Worm (Caenorhabditis elegans): ENCODE data around the gene srz-10.
"Not testable (repeated sequence)": the region's sequence is repeated elsewhere in the genome, so short reads cannot be mapped to it uniquely, and the experiment has no call there.

The srz-10 gene

DNA sequence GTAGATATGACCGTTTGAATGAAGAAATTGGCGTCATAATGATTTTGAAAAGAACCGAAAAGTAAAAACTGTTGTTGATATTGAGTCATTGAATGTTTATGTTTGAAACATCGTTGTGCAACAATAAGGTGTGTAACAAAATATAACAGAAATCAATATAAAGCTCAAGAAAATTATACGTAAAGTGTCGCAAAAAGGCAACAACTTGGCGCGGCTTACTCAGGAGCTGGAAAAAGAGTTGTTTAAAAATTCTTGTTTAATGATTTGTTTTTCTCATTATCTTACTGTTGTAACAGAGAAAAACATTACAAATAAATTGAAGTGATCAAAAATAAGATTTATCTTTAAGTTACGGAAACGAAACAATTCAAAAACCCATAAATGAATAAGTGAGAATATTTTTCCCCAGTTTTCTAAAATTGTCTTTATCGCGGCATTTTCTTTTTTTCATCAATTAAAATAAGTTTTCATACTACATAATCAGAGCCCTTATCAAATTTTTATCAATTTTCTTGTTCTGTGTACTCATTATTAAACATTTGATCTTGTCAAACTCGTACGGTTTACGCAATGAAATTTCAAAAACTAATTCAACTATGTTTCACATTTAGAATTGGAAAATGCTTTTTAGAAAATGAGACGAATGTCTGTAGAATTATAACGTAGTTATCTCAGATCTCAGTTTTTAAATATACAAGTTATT is 19.0 kb upstream of the srz-10 start, which contains the start of gene ZK1037.6:
TSS of gene ZK1037.6 (minus strand) at position 51 of the 703 bp plus-strand sequence.
- TF ChIP-seq ama-1 (optimal IDR thresholded peaks at IDR 0.05) (no peak), ama-1 (GFP tag; optimal IDR thresholded peaks at IDR 0.05) (no peak), lsl-1 (GFP tag; optimal IDR thresholded peaks at IDR 0.05) (no peak), K12H6.12 (tag; optimal IDR thresholded peaks at IDR 0.05) (no peak), lin-40 (tag; optimal IDR thresholded peaks at IDR 0.05) (no peak), rcor-1 (GFP tag; IDR thresholded peaks at IDR 0.05) (no peak), nhr-90 (tag; optimal IDR thresholded peaks at IDR 0.05) (no peak), gei-17 (GFP tag; optimal IDR thresholded peaks at IDR 0.05) (no peak), F10E7.11 (tag; optimal IDR thresholded peaks at IDR 0.05) (no peak), nfya-2 (GFP tag; IDR thresholded peaks at IDR 0.05) (no peak), ztf-28 (GFP tag; IDR thresholded peaks at IDR 0.05) (no peak), hmg-20 (GFP tag; IDR thresholded peaks at IDR 0.05) (no peak), sea-2 (GFP tag; IDR thresholded peaks at IDR 0.05) (no peak), Y67H2A.10 (GFP tag; conservative IDR thresholded peaks at IDR 0.05) (no peak), pha-4 (tag; optimal IDR thresholded peaks at IDR 0.05) (no peak), ztf-3 (GFP tag; optimal IDR thresholded peaks at IDR 0.05) (no peak)

DNA sequence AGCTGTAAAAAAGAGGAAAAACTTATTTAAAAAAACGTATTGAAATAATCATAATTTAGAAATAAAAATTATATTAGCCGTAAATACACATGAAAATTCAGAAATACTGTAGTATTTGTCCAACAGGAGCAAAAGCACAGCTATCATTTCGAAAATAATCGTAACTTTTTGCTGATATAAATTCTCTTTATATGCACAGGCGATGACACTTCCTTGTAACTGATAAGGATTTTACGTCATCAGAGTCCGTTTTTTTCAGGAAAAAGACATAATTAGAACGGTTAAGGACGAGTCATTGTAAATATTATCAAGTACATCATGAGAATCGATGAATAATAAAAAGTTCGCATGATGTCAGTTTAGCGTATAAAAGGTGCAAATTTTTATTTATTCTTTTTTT is 14.5 kb upstream of the srz-10 start:
- TF ChIP-seq nhr-80 (tag; optimal IDR thresholded peaks at IDR 0.05) (peak; percentile 23), Y53G8AR.9 (GFP tag; conservative IDR thresholded peaks at IDR 0.05) (no peak)

DNA sequence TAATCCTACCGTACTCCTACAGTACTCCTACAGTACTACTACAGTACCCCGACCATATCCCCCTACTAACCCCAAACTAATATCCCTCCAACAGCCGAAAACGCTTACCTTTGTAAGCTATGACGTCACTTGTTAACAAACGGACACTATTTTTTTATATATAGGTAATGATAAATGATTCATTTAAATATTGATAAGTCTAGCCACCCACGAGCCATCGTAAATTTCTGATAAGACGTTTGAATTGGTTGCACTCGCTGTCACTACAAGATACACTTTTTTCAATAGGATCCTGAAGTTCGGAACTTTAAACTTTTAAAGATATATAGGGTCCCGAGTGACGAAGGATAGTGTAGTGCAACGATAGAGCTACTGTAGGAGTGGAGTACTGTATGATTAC is 13.8 kb upstream of the srz-10 start, which contains the start of gene nhr-247:
TSS of gene nhr-247 (plus strand) at position 330 of the 400 bp plus-strand sequence.
- not testable (repeated sequence) for TF ChIP-seq hlh-26 (GFP tag; conservative IDR thresholded peaks at IDR 0.05); nfyb-1 (GFP tag; IDR thresholded peaks at IDR 0.05); T26A5.8 (tag; optimal IDR thresholded peaks at IDR 0.05)

DNA sequence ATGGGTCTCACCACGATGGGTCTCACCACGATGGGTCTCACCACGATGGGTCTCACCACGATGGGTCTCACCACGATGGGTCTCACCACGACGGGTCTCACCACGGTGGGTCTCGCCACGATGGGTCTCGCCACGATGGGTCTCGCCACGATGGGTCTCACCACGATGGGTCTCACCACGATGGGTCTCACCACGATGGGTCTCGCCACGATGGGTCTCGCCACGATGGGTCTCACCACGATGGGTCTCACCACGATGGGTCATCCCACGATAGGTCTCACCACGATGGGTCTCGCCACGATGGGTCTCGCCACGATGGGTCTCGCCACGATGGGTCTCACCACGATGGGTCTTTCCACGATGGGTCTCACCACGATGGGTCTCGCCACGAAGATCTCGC is 13.0 kb upstream of the srz-10 start:
- TF ChIP-seq egrh-3 (GFP tag; IDR thresholded peaks at IDR 0.05), result peak; percentile 80
- peak; percentile 68 for TF ChIP-seq F33H1.4 (GFP tag; IDR thresholded peaks at IDR 0.05)
- TF ChIP-seq ztf-28 (GFP tag; IDR thresholded peaks at IDR 0.05), result 0 out of 2 replicates have a peak, but pooled peaks have one; percentile 7

DNA sequence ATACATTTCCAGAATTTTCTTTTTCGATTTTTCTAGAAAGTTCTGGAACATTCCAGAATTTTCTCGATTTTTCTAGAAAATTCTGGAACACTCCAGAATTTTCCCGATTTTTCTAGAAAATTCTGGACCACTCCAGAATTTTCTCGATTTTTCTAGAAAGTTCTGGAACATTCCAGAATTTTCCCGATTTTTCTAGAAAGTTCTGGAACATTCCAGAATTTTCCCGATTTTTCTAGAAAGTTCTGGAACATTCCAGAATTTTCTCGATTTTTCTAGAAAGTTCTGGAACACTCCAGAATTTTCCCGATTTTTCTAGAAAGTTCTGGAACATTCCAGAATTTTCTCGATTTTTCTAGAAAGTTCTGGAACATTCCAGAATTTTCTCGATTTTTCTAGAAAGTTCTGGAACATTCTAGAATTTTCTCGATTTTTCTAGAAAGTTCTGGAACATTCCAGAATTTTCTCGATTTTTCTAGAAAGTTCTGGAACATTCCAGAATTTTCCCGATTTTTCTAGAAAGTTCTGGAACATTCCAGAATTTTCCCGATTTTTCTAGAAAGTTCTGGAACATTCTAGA is 11.9 kb upstream of the srz-10 start:
- TF ChIP-seq hmg-1.2 (GFP tag; IDR thresholded peaks at IDR 0.05) (0 out of 2 replicates have a peak, but pooled peaks have one; percentile 13), B0019.2 (GFP tag; conservative IDR thresholded peaks at IDR 0.05) (peak; percentile 50; the same call in 1 of the 2 replicates), madf-6 (GFP tag; IDR thresholded peaks at IDR 0.05) (peak; percentile 83), ztf-28 (GFP tag; IDR thresholded peaks at IDR 0.05) (peak; percentile 73; the same call in 1 of the 2 replicates), rpc-1 (optimal IDR thresholded peaks at IDR 0.05) (peak; percentile 26), tbp1 (GFP tag; optimal IDR thresholded peaks at IDR 0.05) (peak; percentile 9), ekl-4 (GFP tag; IDR thresholded peaks at IDR 0.05) (peak; percentile 95), aptf-3 (GFP tag; IDR thresholded peaks at IDR 0.05) (peak; percentile 88), rcor-1 (GFP tag; IDR thresholded peaks at IDR 0.05) (peak; percentile 87), attf-6 (GFP tag; IDR thresholded peaks at IDR 0.05) (peak; percentile 82), ceh-40 (GFP tag; IDR thresholded peaks at IDR 0.05) (peak; percentile 95), lin-26 (GFP tag; IDR thresholded peaks at IDR 0.05) (peak; percentile 83; the same call in 1 of the 2 replicates), Y53G8AR.9 (GFP tag; conservative IDR thresholded peaks at IDR 0.05) (peak; percentile 76; the same call in 1 of the 2 replicates), pbrm-1 (GFP tag; IDR thresholded peaks at IDR 0.05) (peak; percentile 87), F39B2.1 (GFP tag; IDR thresholded peaks at IDR 0.05) (peak; percentile 79), bed-2 (GFP tag; IDR thresholded peaks at IDR 0.05) (0 out of 2 replicates have a peak, but pooled peaks have one; percentile 17), Y56A3A.18 (GFP tag; IDR thresholded peaks at IDR 0.05) (peak; percentile 83), ceh-91 (GFP tag; IDR thresholded peaks at IDR 0.05) (0 out of 2 replicates have a peak, but pooled peaks have one; percentile 32), Y53F4B.3 (GFP tag; IDR thresholded peaks at IDR 0.05) (peak; percentile 69), Y79H2A.3 (GFP tag; conservative IDR thresholded peaks at IDR 0.05) (peak; percentile 88), ceh-58 (GFP tag; IDR thresholded peaks at IDR 0.05) (peak; percentile 94)
- not testable (repeated sequence) for TF ChIP-seq rpc-1 (tag; optimal IDR thresholded peaks at IDR 0.05)
